Fruit fly (Drosophila melanogaster) whole organism, embryonic: ENCODE data around the gene CG42827.

ENCODE experiments used
- B-H1 ChIP-seq: fragments of 200-800 bp; sonication (Bioruptor generic); IDR thresholded peaks from 3 replicates; pipeline ENCODE4 v1.3.6; 2022; ENCODE audit warnings: missing biosample characterization, missing genetic modification characterization
- B-H2 ChIP-seq: fragments of 200-800 bp; sonication (Bioruptor generic); optimal IDR thresholded peaks from 2 replicates; lab custom pipeline; 2018; ENCODE audit warnings: missing biosample characterization, mild to moderate bottlenecking, missing genetic modification characterization
- CG11504 ChIP-seq: fragments of 200-800 bp; sonication (Bioruptor generic); optimal IDR thresholded peaks from 3 replicates; lab custom pipeline; 2019; ENCODE audit warnings: missing biosample characterization, mild to moderate bottlenecking, missing genetic modification characterization, moderate library complexity
- CG12299 ChIP-seq: fragments of 200-800 bp; sonication (Bioruptor generic); optimal IDR thresholded peaks from 2 replicates; lab custom pipeline; 2018; ENCODE audit warnings: missing biosample characterization, mild to moderate bottlenecking, missing genetic modification characterization
- CG12659 ChIP-seq: fragments of 200-800 bp; sonication (Bioruptor generic); optimal IDR thresholded peaks from 3 replicates; lab custom pipeline; 2017; ENCODE audit warnings: mild to moderate bottlenecking, missing biosample characterization, missing genetic modification reagents, missing genetic modification characterization
- CG14441 ChIP-seq: fragments of 200-800 bp; sonication (Bioruptor generic); IDR thresholded peaks from 2 replicates; pipeline ENCODE4 v1.3.6; 2022; ENCODE audit warnings: missing biosample characterization, missing genetic modification characterization
- CG16779 ChIP-seq: fragments of 200-800 bp; sonication (Bioruptor generic); IDR thresholded peaks from 2 replicates; pipeline ENCODE4 v1.3.6; 2022; ENCODE audit warnings: missing biosample characterization, missing genetic modification characterization
- CG16815 ChIP-seq: fragments of 200-800 bp; sonication (Bioruptor generic); optimal IDR thresholded peaks from 3 replicates; lab custom pipeline; 2017; ENCODE audit warnings: missing biosample characterization, mild to moderate bottlenecking, missing genetic modification characterization
- CG17186 ChIP-seq: fragments of 200-800 bp; sonication (Bioruptor generic); optimal IDR thresholded peaks from 3 replicates; lab custom pipeline; 2017; ENCODE audit warnings: missing biosample characterization, missing genetic modification reagents, missing genetic modification characterization
- CG1792 ChIP-seq: fragments of 200-800 bp; sonication (Bioruptor generic); optimal IDR thresholded peaks from 2 replicates; lab custom pipeline; 2016; ENCODE audit warnings: missing biosample characterization, missing genetic modification characterization
- CG18599 ChIP-seq: fragments of 200-800 bp; sonication (Bioruptor generic); optimal IDR thresholded peaks from 3 replicates; lab custom pipeline; 2017; ENCODE audit warnings: missing biosample characterization, missing genetic modification characterization, mild to moderate bottlenecking, moderate library complexity, missing genetic modification reagents
- CG30431 ChIP-seq: fragments of 200-800 bp; sonication (Bioruptor generic); optimal IDR thresholded peaks from 2 replicates; lab custom pipeline; 2017; ENCODE audit warnings: missing biosample characterization, missing genetic modification characterization
- CG31441 ChIP-seq: fragments of 200-800 bp; sonication (Bioruptor generic); IDR thresholded peaks from 2 replicates; pipeline ENCODE4 v1.3.6; 2022; ENCODE audit warnings: missing biosample characterization, missing genetic modification characterization
- CG3163 ChIP-seq: fragments of 200-800 bp; sonication (Bioruptor generic); optimal IDR thresholded peaks from 3 replicates; lab custom pipeline; 2016; ENCODE audit warnings: missing biosample characterization, missing genetic modification characterization
- CG32767 ChIP-seq: fragments of 200-800 bp; sonication (Bioruptor generic); IDR thresholded peaks from 2 replicates; pipeline ENCODE4 v1.3.6; 2022; ENCODE audit warnings: missing biosample characterization, missing genetic modification characterization
- CG33213 ChIP-seq: fragments of 200-800 bp; sonication (Bioruptor generic); optimal IDR thresholded peaks from 3 replicates; lab custom pipeline; 2016; ENCODE audit warnings: missing biosample characterization, missing genetic modification characterization
- CG33557 ChIP-seq: fragments of 200-800 bp; sonication (Bioruptor generic); optimal IDR thresholded peaks from 2 replicates; lab custom pipeline; 2019; ENCODE audit warnings: missing biosample characterization, mild to moderate bottlenecking, missing genetic modification characterization, moderate library complexity
- CG4707 ChIP-seq: fragments of 200-800 bp; sonication (Bioruptor generic); optimal IDR thresholded peaks from 2 replicates; lab custom pipeline; 2018; ENCODE audit warnings: missing biosample characterization, mild to moderate bottlenecking, missing genetic modification characterization, moderate library complexity
- CG4820 ChIP-seq: fragments of 200-800 bp; sonication (Bioruptor generic); optimal IDR thresholded peaks from 3 replicates; lab custom pipeline; 2016; ENCODE audit warnings: missing biosample characterization, missing genetic modification characterization
- CG8478 ChIP-seq: fragments of >200 bp; optimal IDR thresholded peaks from 2 replicates; lab custom pipeline; 2018
- Dbx ChIP-seq: fragments of 200-800 bp; sonication (Bioruptor generic); IDR thresholded peaks from 3 replicates; pipeline ENCODE4 v1.3.6; 2022; ENCODE audit warnings: missing biosample characterization, missing genetic modification characterization
- Lpt ChIP-seq: fragments of >200 bp; optimal IDR thresholded peaks from 2 replicates; lab custom pipeline; 2018; ENCODE audit warnings: missing biosample characterization, missing genetic modification characterization
- MBD-R2 ChIP-seq: fragments of 200-800 bp; sonication (Bioruptor generic); IDR thresholded peaks from 2 replicates; pipeline ENCODE4 v1.3.6; 2022; ENCODE audit warnings: missing biosample characterization, missing genetic modification characterization
- MESR4 ChIP-seq: fragments of 200-800 bp; sonication (Bioruptor generic); optimal IDR thresholded peaks from 2 replicates; lab custom pipeline; 2018; ENCODE audit warnings: missing biosample characterization, mild to moderate bottlenecking, missing genetic modification characterization, moderate library complexity
- Med ChIP-seq: fragments of 200-800 bp; sonication (Bioruptor generic); peaks from one replicate; lab custom pipeline; 2016; ENCODE audit warnings: missing biosample characterization, missing genetic modification characterization, mild to moderate bottlenecking, inconsistent platforms, moderate library complexity
- Mrtf ChIP-seq: fragments of 200-800 bp; sonication (Bioruptor generic); IDR thresholded peaks from 3 replicates; pipeline ENCODE4 v1.3.6; 2022; ENCODE audit warnings: missing biosample characterization, missing genetic modification characterization
- Nf-YA ChIP-seq: fragments of 200-800 bp; sonication (Bioruptor generic); IDR thresholded peaks from 2 replicates; pipeline ENCODE4 v1.3.6; 2022; ENCODE audit warnings: missing biosample characterization, missing genetic modification characterization
- Poxn ChIP-seq: fragments of 200-800 bp; sonication (Bioruptor generic); IDR thresholded peaks from 2 replicates; pipeline ENCODE4 v1.3.6; 2022; ENCODE audit warnings: missing biosample characterization, missing genetic modification characterization
- Usf ChIP-seq: fragments of 200-800 bp; sonication (Bioruptor generic); optimal IDR thresholded peaks from 2 replicates; lab custom pipeline; 2017; ENCODE audit warnings: missing genotype, missing biosample characterization, missing genetic modification characterization
- Xrp1 ChIP-seq: fragments of 200-800 bp; sonication (Bioruptor generic); IDR thresholded peaks from 2 replicates; pipeline ENCODE4 v1.3.6; 2022; ENCODE audit warnings: missing biosample characterization, missing genetic modification characterization
- ase ChIP-seq: fragments of 200-800 bp; sonication (Bioruptor generic); IDR thresholded peaks from 3 replicates; pipeline ENCODE4 v1.3.6; 2022; ENCODE audit warnings: missing biosample characterization, missing genetic modification characterization
- chn ChIP-seq: fragments of 200-800 bp; sonication (Bioruptor generic); optimal IDR thresholded peaks from 2 replicates; lab custom pipeline; 2016; ENCODE audit warnings: missing biosample characterization, missing genetic modification characterization
- crol ChIP-seq: fragments of 200-800 bp; sonication (Bioruptor generic); IDR thresholded peaks from 2 replicates; pipeline ENCODE4 v1.3.6; 2022; ENCODE audit warnings: missing biosample characterization, missing genetic modification characterization
- emc ChIP-seq: fragments of 200-800 bp; sonication (Bioruptor generic); optimal IDR thresholded peaks from 2 replicates; lab custom pipeline; 2016; ENCODE audit warnings: missing biosample characterization, missing genetic modification characterization
- en ChIP-seq: fragments of 200-800 bp; sonication (Bioruptor generic); optimal IDR thresholded peaks from 2 replicates; lab custom pipeline; 2016; ENCODE audit warnings: missing biosample characterization, missing genetic modification characterization
- eyg ChIP-seq: fragments of 200-800 bp; sonication (Bioruptor generic); optimal IDR thresholded peaks from 3 replicates; lab custom pipeline; 2016; ENCODE audit warnings: missing biosample characterization, missing genetic modification characterization
- gsb ChIP-seq: fragments of 200-800 bp; sonication (Bioruptor generic); IDR thresholded peaks from 2 replicates; pipeline ENCODE4 v1.3.6; 2022; ENCODE audit warnings: missing biosample characterization, missing genetic modification characterization
- jing ChIP-seq: fragments of 200-800 bp; sonication (Bioruptor generic); optimal IDR thresholded peaks from 2 replicates; lab custom pipeline; 2018; ENCODE audit warnings: missing biosample characterization, mild to moderate bottlenecking, missing genetic modification characterization
- lab ChIP-seq: fragments of 200-800 bp; sonication (Bioruptor generic); optimal IDR thresholded peaks from 3 replicates; lab custom pipeline; 2017; ENCODE audit warnings: missing biosample characterization, missing genetic modification characterization, mild to moderate bottlenecking, moderate library complexity, missing genetic modification reagents
- lbe ChIP-seq: fragments of 200-800 bp; sonication (Bioruptor generic); optimal IDR thresholded peaks from 2 replicates; lab custom pipeline; 2016; ENCODE audit warnings: missing biosample characterization, mild to moderate bottlenecking, missing genetic modification characterization
- lmd ChIP-seq: fragments of 200-800 bp; sonication (Bioruptor generic); IDR thresholded peaks from 2 replicates; pipeline ENCODE4 v1.3.6; 2022; ENCODE audit warnings: missing biosample characterization, missing genetic modification characterization
- mirr ChIP-seq: fragments of 200-800 bp; sonication (Bioruptor generic); optimal IDR thresholded peaks from 3 replicates; lab custom pipeline; 2018; ENCODE audit warnings: missing biosample characterization, mild to moderate bottlenecking, missing genetic modification characterization
- pan ChIP-seq, 4 experiments: fragments of >200 bp in 3 of 4; fragments of 200-800 bp in 1 of 4; sonication (Bioruptor generic) in 1 of 4; optimal IDR thresholded peaks in 3 of 4; IDR thresholded peaks in 1 of 4; 2 replicates each; pipeline versions ENCODE4 v1.3.6 to Lab custom; 2017 to 2022; ENCODE audit warnings: missing biosample characterization in 2 of 4, missing genetic modification characterization in 2 of 4, mixed read lengths in 1 of 4
- prd ChIP-seq, 3 experiments: fragments of >200 bp in 2 of 3; fragments of 200-800 bp in 1 of 3; sonication (Bioruptor generic) in 1 of 3; optimal IDR thresholded peaks in 2 of 3; IDR thresholded peaks in 1 of 3; 2 replicates in 2 of 3; 3 replicates in 1 of 3; pipeline versions ENCODE4 v1.3.6 to Lab custom; 2017 to 2022; ENCODE audit warnings: missing biosample characterization in 1 of 3, missing genetic modification characterization in 1 of 3
- sens ChIP-seq: fragments of 200-800 bp; sonication (Bioruptor generic); peaks from one replicate; lab custom pipeline; 2016; ENCODE audit warnings: missing biosample characterization, missing genetic modification characterization
- seq ChIP-seq: fragments of 200-800 bp; sonication (Bioruptor generic); IDR thresholded peaks from 2 replicates; pipeline ENCODE4 v1.3.6; 2022; ENCODE audit warnings: missing biosample characterization, missing genetic modification characterization
- shn ChIP-seq: fragments of 200-800 bp; sonication (Bioruptor generic); optimal IDR thresholded peaks from 3 replicates; lab custom pipeline; 2016; ENCODE audit warnings: missing biosample characterization, missing genetic modification characterization
- tap ChIP-seq: fragments of 200-800 bp; optimal IDR thresholded peaks from 3 replicates; lab custom pipeline; 2019; ENCODE audit warnings: missing biosample characterization, mild to moderate bottlenecking, missing genetic modification characterization, moderate library complexity
- ttk ChIP-seq: fragments of 200-800 bp; sonication (Bioruptor generic); IDR thresholded peaks from 2 replicates; pipeline ENCODE4 v2.1.2; 2022; ENCODE audit warnings: missing biosample characterization, missing genetic modification characterization

CG42827 gene

dm6 chr3R:23355829-23356738, 16.6 kb upstream of the CG42827 start, which contains the start of the genes ATPsynCF6 and Sec13 (continued):
- TF ChIP-seq CG30431 (GFP tag; lab: Kevin White, UChicago) (peak; percentile 5), CG3163 (GFP tag; lab: Kevin White, UChicago) (no peak), seq (peak; percentile 47), Usf (GFP tag; lab: Kevin White, UChicago) (no peak), CG12659 (GFP tag; lab: Kevin White, UChicago) (peak; percentile 54), pan (optimal IDR thresholded peaks at IDR 0.05; lab: Kevin White, UChicago) (no peak), pan (GFP tag; optimal IDR thresholded peaks at IDR 0.05 in 1 of 2, IDR thresholded peaks at IDR 0.05 in 1 of 2) (peak in 1 of 2 experiments; percentile 74), en (GFP tag; lab: Kevin White, UChicago) (no peak), ttk (GFP tag; lab: Robert Waterston, UW) (no peak), CG14441 (GFP tag; lab: Robert Waterston, UW) (peak; percentile 62; the same call in 1 of the 2 replicates), Dbx (peak; percentile 69), gsb (GFP tag; lab: Robert Waterston, UW) (no peak), eyg (GFP tag; lab: Kevin White, UChicago) (no peak), CG33557 (GFP tag; lab: Kevin White, UChicago) (no peak), CG33213 (GFP tag; lab: Kevin White, UChicago) (peak; percentile 20), Xrp1 (GFP tag; lab: Robert Waterston, UW) (peak; percentile 64), CG11504 (tag; lab: Kevin White, UChicago) (peak; percentile 70), Mrtf (GFP tag; lab: Robert Waterston, UW) (peak; percentile 37; the same call in 1 of the 3 replicates), B-H2 (GFP tag; lab: Kevin White, UChicago) (no peak), CG4820 (GFP tag; lab: Kevin White, UChicago) (peak; percentile 71), lab (GFP tag; lab: Kevin White, UChicago) (peak; percentile 49), prd (optimal IDR thresholded peaks at IDR 0.05; lab: Kevin White, UChicago) (no peak), prd (GFP tag; IDR thresholded peaks at IDR 0.05; lab: Robert Waterston, UW) (peak; percentile 48; the same call in 1 of the 3 replicates), emc (GFP tag; lab: Kevin White, UChicago) (no peak), CG31441 (GFP tag; lab: Robert Waterston, UW) (peak; percentile 60), CG16815 (no peak), CG12299 (no peak), Poxn (peak; percentile 3; the same call in 1 of the 2 replicates), CG8478 (lab: Kevin White, UChicago) (no peak), jing (no peak), CG16779 (GFP tag; lab: Robert Waterston, UW) (0 out of 2 replicates have a peak, but pooled peaks have one; percentile 10), mirr (GFP tag; lab: Kevin White, UChicago) (peak; percentile 1), lmd (GFP tag; lab: Robert Waterston, UW) (peak; percentile 66), shn (GFP tag; lab: Kevin White, UChicago) (no peak), chn (GFP tag; lab: Kevin White, UChicago) (no peak), CG1792 (no peak), CG18599 (GFP tag; lab: Kevin White, UChicago) (peak; percentile 66), ase (GFP tag; lab: Robert Waterston, UW) (peak; percentile 56; the same call in 1 of the 3 replicates), Med (peak; percentile 92), B-H1 (GFP tag; lab: Robert Waterston, UW) (peak; percentile 18; the same call in 2 of the 3 replicates), MBD-R2 (peak; percentile 30), Nf-YA (GFP tag; lab: Robert Waterston, UW) (no peak), crol (no peak), CG17186 (GFP tag; lab: Kevin White, UChicago) (peak; percentile 15), sens (peak; percentile 92), Lpt (GFP tag; lab: Kevin White, UChicago) (no peak), lbe (GFP tag; lab: Kevin White, UChicago) (no peak), CG4707 (GFP tag; lab: Kevin White, UChicago) (no peak), MESR4 (GFP tag; lab: Kevin White, UChicago) (peak; percentile 88), CG32767 (no peak), tap (tag; lab: Kevin White, UChicago) (peak; percentile 58)
